Worm (Caenorhabditis elegans) whole organism, L3 larva: Measurements from ENCODE around the gene K09F6.7.

ENCODE experiments used
- ceh-16 ChIP-seq: sonication (generic microtip); optimal IDR thresholded peaks from 2 replicates; lab custom pipeline; 2017; ENCODE audit warnings: missing biosample characterization, missing genetic modification characterization
- ceh-9 ChIP-seq: sonication (generic microtip); optimal IDR thresholded peaks from 2 replicates; lab custom pipeline; 2018; ENCODE audit warnings: missing biosample characterization, missing genetic modification characterization
- eor-1 ChIP-seq, 2 experiments: fragments of 150-350 bp; optimal IDR thresholded peaks; 2 replicates each; lab custom pipeline; 2014 to 2018; ENCODE audit warnings: missing biosample characterization in 2 of 2, missing genetic modification characterization in 2 of 2
- fos-1 ChIP-seq: fragments of 150-350 bp; optimal IDR thresholded peaks from 2 replicates; lab custom pipeline; 2014; ENCODE audit warnings: missing biosample characterization, missing genetic modification characterization
- lin-15B ChIP-seq: fragments of 150-350 bp; optimal IDR thresholded peaks from 2 replicates; lab custom pipeline; 2014; ENCODE audit warnings: missing biosample characterization, missing genetic modification characterization
- nfya-1 ChIP-seq: sonication (generic microtip); optimal IDR thresholded peaks from 2 replicates; lab custom pipeline; 2017; ENCODE audit warnings: missing genetic modification characterization, mild to moderate bottlenecking, missing compliant biosample characterization, antibody characterized with exemption, moderate library complexity; ENCODE audit not compliant: insufficient read depth
- nhr-237 ChIP-seq: fragments of 150-350 bp; optimal IDR thresholded peaks from 2 replicates; lab custom pipeline; 2014; ENCODE audit warnings: missing biosample characterization, missing genetic modification characterization
- nhr-67 ChIP-seq: fragments of 150-350 bp; optimal IDR thresholded peaks from 2 replicates; lab custom pipeline; 2014; ENCODE audit warnings: missing biosample characterization, missing genetic modification characterization
- nhr-77 ChIP-seq: fragments of 150-350 bp; optimal IDR thresholded peaks from 2 replicates; lab custom pipeline; 2014; ENCODE audit warnings: missing biosample characterization, missing genetic modification characterization
- zag-1 ChIP-seq: fragments of 150-350 bp; optimal IDR thresholded peaks from 2 replicates; lab custom pipeline; 2014; ENCODE audit warnings: missing biosample characterization, missing genetic modification characterization

Gene K09F6.7

DNA sequence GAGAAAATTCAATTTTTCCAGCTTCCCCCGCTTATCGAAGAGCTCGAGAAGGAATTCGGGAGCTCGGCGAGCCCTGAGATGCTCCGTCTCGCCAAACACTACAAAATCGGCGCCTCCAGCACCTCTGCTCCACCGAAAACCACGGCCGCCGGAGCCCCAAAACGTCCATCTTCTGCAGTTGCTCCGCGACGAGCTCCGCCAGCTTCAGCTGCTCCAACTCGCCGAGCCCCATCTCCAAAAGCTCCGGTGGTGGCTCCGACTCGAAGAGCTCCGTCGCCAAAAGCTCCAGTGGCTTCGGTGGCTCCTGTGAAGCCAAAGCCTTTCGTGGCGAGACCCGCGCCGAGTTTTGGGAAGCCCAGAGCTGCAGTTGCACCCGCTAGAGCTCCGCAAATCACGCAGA is 40.3 kb downstream of the K09F6.7 start:
- TF ChIP-seq nfya-1 (tag; lab: Kevin White, UChicago), result no peak
- no peak for TF ChIP-seq ceh-16 (tag; lab: Kevin White, UChicago)
- no peak for TF ChIP-seq fos-1 (tag; lab: Kevin White, UChicago)
- TF ChIP-seq, all 47 proteins: peak for 0

DNA sequence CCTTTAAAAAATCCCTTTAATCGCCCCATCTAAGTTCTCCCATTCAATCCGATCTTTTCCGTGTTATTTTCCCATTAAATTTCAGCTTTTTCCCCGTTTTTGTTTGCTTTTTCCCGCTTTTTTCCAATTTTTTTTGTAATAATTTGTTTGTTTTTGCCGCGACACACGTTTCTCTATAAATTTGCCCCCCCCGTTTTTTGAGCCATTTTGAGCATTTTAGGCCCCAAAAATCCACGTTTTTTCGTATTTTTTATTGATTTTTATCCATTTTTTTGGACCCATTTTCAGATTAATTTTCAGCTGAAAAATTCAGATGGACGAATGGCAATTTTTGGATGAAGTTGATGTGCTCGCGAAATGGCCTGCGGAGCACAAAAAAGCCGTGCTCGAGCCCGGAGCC is 48.6 kb downstream of the K09F6.7 start, which contains the start of gene F54A3.2:
Gene F54A3.2 (plus strand): TSS at position 301 of the 400 bp plus-strand sequence.
- TF ChIP-seq fos-1 (tag; lab: Kevin White, UChicago), result no peak
- no peak for TF ChIP-seq zag-1
- TF ChIP-seq eor-1 (tag; optimal IDR thresholded peaks at IDR 0.05; lab: Kevin White, UChicago), result no peak
- TF ChIP-seq ceh-9 (tag; lab: Kevin White, UChicago), result no peak
- no peak for TF ChIP-seq nhr-237 (tag; lab: Kevin White, UChicago)
- no peak for TF ChIP-seq nhr-67 (tag; lab: Kevin White, UChicago)
- no peak for TF ChIP-seq nhr-77 (tag; lab: Kevin White, UChicago)
- TF ChIP-seq lin-15B (tag; lab: Kevin White, UChicago), result no peak
